Worm (Caenorhabditis elegans) whole organism, L2 larva: ENCODE measurements around the gene ref-2.

Experiments used
- C34F6.9 ChIP-seq: fragments of 150-350 bp; optimal IDR thresholded peaks from 2 replicates; lab custom pipeline; 2014; ENCODE audit warnings: missing biosample characterization, missing genetic modification characterization
- F13H6.1 ChIP-seq: sonication (generic microtip); optimal IDR thresholded peaks from 2 replicates; lab custom pipeline; 2016; ENCODE audit warnings: missing genetic modification characterization, missing compliant biosample characterization
- R02D3.7 ChIP-seq: fragments of 150-350 bp; optimal IDR thresholded peaks from 2 replicates; lab custom pipeline; 2014; ENCODE audit warnings: missing biosample characterization, missing genetic modification characterization
- ZK546.5 ChIP-seq: sonication (generic microtip); optimal IDR thresholded peaks from 2 replicates; lab custom pipeline; 2017; ENCODE audit warnings: missing biosample characterization, missing genetic modification characterization
- alr-1 ChIP-seq: fragments of 150-350 bp; optimal IDR thresholded peaks from 2 replicates; lab custom pipeline; 2014; ENCODE audit warnings: missing biosample characterization, missing genetic modification characterization
- ama-1 ChIP-seq: fragments of 150-350 bp; optimal IDR thresholded peaks from 2 replicates; lab custom pipeline; 2018; ENCODE audit warnings: inconsistent platforms
- ceh-16 ChIP-seq: fragments of 150-350 bp; optimal IDR thresholded peaks from 2 replicates; lab custom pipeline; 2014; ENCODE audit warnings: missing biosample characterization, missing genetic modification characterization
- ceh-82 ChIP-seq: fragments of 150-350 bp; optimal IDR thresholded peaks from 2 replicates; lab custom pipeline; 2014; ENCODE audit warnings: missing biosample characterization, missing genetic modification characterization
- dmd-4 ChIP-seq: sonication (generic microtip); optimal IDR thresholded peaks from 2 replicates; lab custom pipeline; 2017; ENCODE audit warnings: missing biosample characterization, missing genetic modification characterization
- egl-27 ChIP-seq: sonication (generic microtip); optimal IDR thresholded peaks from 3 replicates; lab custom pipeline; 2017; ENCODE audit warnings: missing biosample characterization, missing genetic modification reagents, missing genetic modification characterization
- elt-1 ChIP-seq: fragments of 150-350 bp; optimal IDR thresholded peaks from 2 replicates; lab custom pipeline; 2014; ENCODE audit warnings: missing biosample characterization, missing genetic modification characterization
- fos-1 ChIP-seq: fragments of 150-350 bp; optimal IDR thresholded peaks from 2 replicates; lab custom pipeline; 2014; ENCODE audit warnings: missing biosample characterization, missing genetic modification characterization
- gmeb-1 ChIP-seq: fragments of 150-350 bp; optimal IDR thresholded peaks from 2 replicates; lab custom pipeline; 2014; ENCODE audit warnings: missing biosample characterization, missing genetic modification characterization
- lin-39 ChIP-seq: fragments of 150-350 bp; optimal IDR thresholded peaks from 2 replicates; lab custom pipeline; 2014; ENCODE audit warnings: missing biosample characterization, missing genetic modification reagents, missing genetic modification characterization
- lsy-2 ChIP-seq, 2 experiments: fragments of 150-350 bp in 1 of 2; sonication (generic microtip) in 1 of 2; optimal IDR thresholded peaks; 2 replicates each; lab custom pipeline; 2014 to 2017; ENCODE audit warnings: missing biosample characterization in 2 of 2, missing genetic modification characterization in 2 of 2
- mbf-1 ChIP-seq: sonication (generic microtip); optimal IDR thresholded peaks from 2 replicates; lab custom pipeline; 2017; ENCODE audit warnings: missing biosample characterization, missing genetic modification characterization
- mdl-1 ChIP-seq, 2 experiments: fragments of 150-350 bp in 1 of 2; sonication (generic microtip) in 1 of 2; optimal IDR thresholded peaks; 2 replicates each; lab custom pipeline; 2017; ENCODE audit warnings: missing biosample characterization in 2 of 2, missing genetic modification characterization in 2 of 2
- nhr-10 ChIP-seq: sonication (generic microtip); optimal IDR thresholded peaks from 2 replicates; lab custom pipeline; 2017; ENCODE audit warnings: missing biosample characterization, missing genetic modification characterization
- nhr-11 ChIP-seq: fragments of 150-350 bp; optimal IDR thresholded peaks from 2 replicates; lab custom pipeline; 2014; ENCODE audit warnings: missing biosample characterization, missing genetic modification characterization
- nhr-129 ChIP-seq: fragments of 150-350 bp; optimal IDR thresholded peaks from 2 replicates; lab custom pipeline; 2014; ENCODE audit warnings: missing biosample characterization, missing genetic modification characterization
- nhr-21 ChIP-seq: fragments of 150-350 bp; optimal IDR thresholded peaks from 2 replicates; lab custom pipeline; 2014; ENCODE audit warnings: missing biosample characterization, missing genetic modification characterization
- nhr-23 ChIP-seq: fragments of 150-350 bp; optimal IDR thresholded peaks from 2 replicates; lab custom pipeline; 2014; ENCODE audit warnings: missing biosample characterization, missing genetic modification reagents, missing genetic modification characterization
- nhr-237 ChIP-seq: fragments of 150-350 bp; optimal IDR thresholded peaks from 2 replicates; lab custom pipeline; 2014; ENCODE audit warnings: missing biosample characterization, missing genetic modification characterization
- nhr-25 ChIP-seq: fragments of 150-350 bp; sonication (generic microtip); optimal IDR thresholded peaks from 3 replicates; lab custom pipeline; 2014; ENCODE audit warnings: missing biosample characterization, missing genetic modification characterization
- nhr-6 ChIP-seq: fragments of 150-350 bp; optimal IDR thresholded peaks from 2 replicates; lab custom pipeline; 2014; ENCODE audit warnings: missing biosample characterization, missing genetic modification characterization
- nhr-77 ChIP-seq: fragments of 150-350 bp; optimal IDR thresholded peaks from 2 replicates; lab custom pipeline; 2014; ENCODE audit warnings: missing biosample characterization, missing genetic modification characterization
- peb-1 ChIP-seq: fragments of 150-350 bp; optimal IDR thresholded peaks from 2 replicates; lab custom pipeline; 2014; ENCODE audit warnings: missing biosample characterization, missing genetic modification characterization
- sem-4 ChIP-seq: fragments of 150-350 bp; optimal IDR thresholded peaks from 2 replicates; lab custom pipeline; 2014; ENCODE audit warnings: missing biosample characterization, missing genetic modification reagents, missing genetic modification characterization
- skn-1 ChIP-seq: sonication (generic microtip); optimal IDR thresholded peaks from 2 replicates; lab custom pipeline; 2017; ENCODE audit warnings: missing biosample characterization, missing genetic modification characterization
- sma-3 ChIP-seq: sonication (generic microtip); optimal IDR thresholded peaks from 2 replicates; lab custom pipeline; 2016; ENCODE audit warnings: missing genetic modification reagents, missing genetic modification characterization, missing compliant biosample characterization
- snpc-4 ChIP-seq: fragments of 150-350 bp; optimal IDR thresholded peaks from 2 replicates; lab custom pipeline; 2014; ENCODE audit warnings: missing biosample characterization, missing genetic modification characterization
- unc-39 ChIP-seq: fragments of 150-350 bp; optimal IDR thresholded peaks from 2 replicates; lab custom pipeline; 2014; ENCODE audit warnings: missing biosample characterization, missing genetic modification characterization
- unc-55 ChIP-seq: fragments of 150-350 bp; sonication (generic microtip); optimal IDR thresholded peaks from 3 replicates; lab custom pipeline; 2014; ENCODE audit warnings: missing biosample characterization, missing genetic modification reagents, missing genetic modification characterization
- zag-1 ChIP-seq: fragments of 150-350 bp; optimal IDR thresholded peaks from 2 replicates; lab custom pipeline; 2014; ENCODE audit warnings: missing biosample characterization, missing genetic modification characterization
- ztf-1 ChIP-seq: fragments of 200-800 bp; sonication (Bioruptor generic); conservative IDR thresholded peaks from 2 replicates; pipeline ENCODE4 v1.3.6; 2022; ENCODE audit warnings: missing genetic modification characterization, missing compliant biosample characterization
- ztf-11 ChIP-seq: sonication (generic microtip); optimal IDR thresholded peaks from 2 replicates; lab custom pipeline; 2017; ENCODE audit warnings: missing biosample characterization, missing genetic modification characterization
- ztf-4 ChIP-seq: fragments of 150-350 bp; optimal IDR thresholded peaks from 2 replicates; lab custom pipeline; 2014; ENCODE audit warnings: missing biosample characterization, missing genetic modification characterization

The ref-2 gene

ce11 chrX:7736171-7736570 is 7.9 kb upstream of the ref-2 start, which contains the start of gene set-12:
TSS of gene set-12 (minus strand) at chrX:7736271.
- no peak for TF ChIP-seq alr-1 (tag; lab: Kevin White, UChicago)
- no peak for TF ChIP-seq nhr-23 (tag; lab: Kevin White, UChicago)
- TF ChIP-seq nhr-21 (tag; lab: Kevin White, UChicago): no peak
- TF ChIP-seq elt-1: no peak
- TF ChIP-seq lin-39 (tag; lab: Kevin White, UChicago): no peak
- TF ChIP-seq ztf-4 (tag; lab: Kevin White, UChicago): no peak
- TF ChIP-seq R02D3.7: no peak
- TF ChIP-seq nhr-237 (tag; lab: Kevin White, UChicago): no peak
- TF ChIP-seq mdl-1 (tag; optimal IDR thresholded peaks at IDR 0.05; lab: Kevin White, UChicago): no peak
- TF ChIP-seq nhr-25 (tag; lab: Kevin White, UChicago): no peak
- no peak for TF ChIP-seq unc-39 (tag; lab: Kevin White, UChicago)
- no peak for TF ChIP-seq nhr-11
- no peak for TF ChIP-seq zag-1 (tag; lab: Kevin White, UChicago)
- TF ChIP-seq nhr-10: no peak
- no peak for TF ChIP-seq C34F6.9 (tag; lab: Kevin White, UChicago)

- TF ChIP-seq nhr-237 (tag; lab: Kevin White, UChicago) (no peak), nhr-21 (tag; lab: Kevin White, UChicago) (no peak), R02D3.7 (no peak), ztf-1 (GFP tag; lab: Robert Waterston, UW) (no peak), nhr-23 (tag; lab: Kevin White, UChicago) (no peak), nhr-25 (tag; lab: Kevin White, UChicago) (no peak), fos-1 (tag; lab: Kevin White, UChicago) (no peak), ceh-16 (tag; lab: Kevin White, UChicago) (no peak), F13H6.1 (no peak), sma-3 (GFP tag; lab: Kevin White, UChicago) (no peak), lin-39 (tag; lab: Kevin White, UChicago) (no peak), alr-1 (tag; lab: Kevin White, UChicago) (no peak), sem-4 (tag; lab: Kevin White, UChicago) (no peak), nhr-6 (no peak), mbf-1 (tag; lab: Kevin White, UChicago) (no peak), skn-1 (tag; lab: Kevin White, UChicago) (no peak), snpc-4 (tag; lab: Kevin White, UChicago) (no peak), mdl-1 (tag; optimal IDR thresholded peaks at IDR 0.05; lab: Kevin White, UChicago) (no peak)
Measured at ce11 chrX:7739353-7739752, 4.7 kb upstream of the ref-2 start, which contains the start of gene K09F5.1. TSS of gene K09F5.1 (plus strand) at chrX:7739653.

DNA sequence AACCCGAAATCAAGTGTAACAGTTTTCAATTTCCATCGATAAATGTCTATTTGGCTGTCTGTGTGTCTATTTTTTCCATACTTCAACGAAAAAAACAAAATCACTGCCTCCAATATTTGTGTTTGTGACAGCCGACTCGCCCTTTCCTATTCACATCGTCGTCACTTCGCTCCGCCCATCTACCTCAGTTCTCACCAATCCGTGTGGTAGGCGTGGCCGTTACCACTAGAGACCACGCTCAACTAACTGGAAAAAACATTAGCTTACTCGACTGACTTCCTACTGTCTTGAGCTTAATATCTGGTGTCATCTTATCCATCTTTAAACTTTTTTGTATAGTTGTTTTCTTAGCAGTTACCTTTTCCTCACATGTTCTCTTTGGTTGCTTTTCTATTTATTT is 1.3 kb downstream of the ref-2 start:
- no peak for TF ChIP-seq nhr-23 (tag; lab: Kevin White, UChicago)
- TF ChIP-seq unc-55: no peak
- TF ChIP-seq ztf-11: no peak

DNA sequence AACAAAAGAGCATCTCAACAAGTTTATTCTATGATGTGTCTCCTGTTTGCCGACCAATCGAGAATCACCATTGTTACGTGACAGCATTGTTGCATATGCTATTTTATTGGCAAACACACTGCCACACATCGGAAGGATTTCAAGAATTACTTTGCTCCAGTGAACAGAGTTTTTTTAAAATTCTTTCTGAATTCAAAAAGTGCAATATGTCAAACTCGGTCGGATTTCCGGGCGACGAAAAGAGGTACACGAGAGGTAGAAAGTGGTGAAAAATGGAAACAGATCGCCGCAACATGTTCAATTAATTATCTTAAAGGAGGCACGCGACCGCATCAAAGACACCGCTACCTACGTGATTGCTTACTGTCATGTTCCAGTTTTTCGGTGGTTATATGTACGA is 6.0 kb downstream of the ref-2 start:
- TF ChIP-seq snpc-4 (tag; lab: Kevin White, UChicago) (no peak), alr-1 (tag; lab: Kevin White, UChicago) (no peak), mbf-1 (tag; lab: Kevin White, UChicago) (no peak), ceh-16 (tag; lab: Kevin White, UChicago) (no peak), nhr-77 (no peak), nhr-6 (no peak), mdl-1 (tag; optimal IDR thresholded peaks at IDR 0.05; lab: Kevin White, UChicago) (no peak), ama-1 (lab: Kevin White, UChicago) (no peak), skn-1 (tag; lab: Kevin White, UChicago) (no peak), unc-55 (no peak), sem-4 (tag; lab: Kevin White, UChicago) (no peak), ceh-82 (tag; lab: Kevin White, UChicago) (no peak), dmd-4 (tag; lab: Kevin White, UChicago) (no peak), unc-39 (tag; lab: Kevin White, UChicago) (no peak), nhr-23 (tag; lab: Kevin White, UChicago) (no peak), nhr-129 (no peak), lsy-2 (tag; optimal IDR thresholded peaks at IDR 0.05; lab: Kevin White, UChicago) (no peak), nhr-237 (tag; lab: Kevin White, UChicago) (no peak), egl-27 (no peak), peb-1 (no peak)

- TF ChIP-seq sma-3 (GFP tag; lab: Kevin White, UChicago) (no peak), egl-27 (no peak), nhr-237 (tag; lab: Kevin White, UChicago) (no peak), R02D3.7 (no peak), nhr-25 (tag; lab: Kevin White, UChicago) (no peak), mbf-1 (tag; lab: Kevin White, UChicago) (no peak), unc-39 (tag; lab: Kevin White, UChicago) (no peak), nhr-23 (tag; lab: Kevin White, UChicago) (no peak), ZK546.5 (no peak), dmd-4 (tag; lab: Kevin White, UChicago) (no peak), gmeb-1 (tag; lab: Kevin White, UChicago) (no peak), zag-1 (tag; lab: Kevin White, UChicago) (no peak), ztf-4 (tag; lab: Kevin White, UChicago) (no peak)
Measured at ce11 chrX:7752770-7753169, 8.7 kb downstream of the ref-2 start, which contains the start of gene deg-1. TSS of gene deg-1 (plus strand) at chrX:7753070.
